Fruit fly (Drosophila melanogaster): ENCODE results near the gene Sec10.

DNA sequence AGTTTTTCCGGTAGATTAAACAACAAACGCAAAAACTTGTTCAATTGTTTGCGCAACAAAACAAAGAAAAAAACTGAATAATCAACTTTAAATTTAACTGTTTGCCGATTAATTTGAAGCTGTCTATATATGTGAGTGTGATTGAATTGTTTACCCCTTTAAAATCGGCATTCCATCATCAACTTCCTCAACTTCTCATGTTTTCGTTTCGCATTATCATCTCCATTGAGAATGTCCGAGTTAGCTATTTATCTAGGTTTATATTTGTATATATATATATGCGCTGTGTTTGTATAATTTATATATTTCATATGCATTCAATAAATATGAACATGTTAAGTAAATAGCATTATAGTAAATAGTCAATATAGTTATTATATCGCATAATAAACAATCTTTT, 32.2 kb upstream of the Sec10 start:
- TF ChIP-seq OdsH (GFP tag; optimal IDR thresholded peaks at IDR 0.05) (no peak), Gug (GFP tag; IDR thresholded peaks at IDR 0.05) (no peak), acj6 (GFP tag; optimal IDR thresholded peaks at IDR 0.05) (no peak), CG11762 (GFP tag; optimal IDR thresholded peaks at IDR 0.05; ENCODE audit: insufficient read depth) (no peak), Blimp-1 (GFP tag; optimal IDR thresholded peaks at IDR 0.05) (no peak), svp (GFP tag) (no peak), Sox102F (GFP tag; optimal IDR thresholded peaks at IDR 0.05) (no peak), salr (GFP tag; optimal IDR thresholded peaks at IDR 0.05) (no peak), Ets96B (tag; optimal IDR thresholded peaks at IDR 0.05) (no peak), CG16779 (tag; optimal IDR thresholded peaks at IDR 0.05) (no peak), lz (GFP tag; optimal IDR thresholded peaks at IDR 0.05) (no peak)
